Fruit fly (Drosophila melanogaster): ENCODE data around the gene Spp.

Gene Spp

dm6 chr2L:512028-512427 is 32.4 kb downstream of the Spp start (continued):
- no peak for TF ChIP-seq dm (GFP tag; optimal IDR thresholded peaks at IDR 0.05)
- peak; percentile 16 for TF ChIP-seq HHEX (GFP tag; optimal IDR thresholded peaks at IDR 0.05)
- peak; percentile 18 for TF ChIP-seq CG12299 (tag; optimal IDR thresholded peaks at IDR 0.05)
- TF ChIP-seq CG7745 (tag; optimal IDR thresholded peaks at IDR 0.05), result no peak
- 0 out of 3 replicates have a peak, but pooled peaks have one; percentile 41 for TF ChIP-seq gce (GFP tag; IDR thresholded peaks at IDR 0.05)
- TF ChIP-seq tup (GFP tag; optimal IDR thresholded peaks at IDR 0.05), result no peak
- peak; percentile 4 for TF ChIP-seq psq (GFP tag; optimal IDR thresholded peaks at IDR 0.05)
- no peak for TF ChIP-seq HmgD (GFP tag; optimal IDR thresholded peaks at IDR 0.05)
- no peak for TF ChIP-seq Gsc (GFP tag; IDR thresholded peaks at IDR 0.05)
- peak; percentile 66 for TF ChIP-seq oc (tag; optimal IDR thresholded peaks at IDR 0.05)
- TF ChIP-seq tll (GFP tag; optimal IDR thresholded peaks at IDR 0.05), result no peak
- TF ChIP-seq NfI (GFP tag; optimal IDR thresholded peaks at IDR 0.05), result peak; percentile 71
- no peak for TF ChIP-seq CG1792 (GFP tag; optimal IDR thresholded peaks at IDR 0.05)
- peak; percentile 61; the same call in 2 of the 3 replicates for TF ChIP-seq ken (GFP tag; IDR thresholded peaks at IDR 0.05)
- no peak for TF ChIP-seq kay (GFP tag; optimal IDR thresholded peaks at IDR 0.05)
- peak; percentile 36 for TF ChIP-seq CG10147 (GFP tag; optimal IDR thresholded peaks at IDR 0.05)
- TF ChIP-seq Taf1 (GFP tag; IDR thresholded peaks at IDR 0.05), result no peak
- no peak for TF ChIP-seq Vsx1 (GFP tag; optimal IDR thresholded peaks at IDR 0.05)
- no peak for TF ChIP-seq CG10267 (tag; optimal IDR thresholded peaks at IDR 0.05)
- peak in 1 of 2 experiments; percentile 81 for TF ChIP-seq bsh (GFP tag; optimal IDR thresholded peaks at IDR 0.05)
- TF ChIP-seq Deaf1 (tag; optimal IDR thresholded peaks at IDR 0.05), result no peak
- peak; percentile 31 for TF ChIP-seq CG11723 (GFP tag; optimal IDR thresholded peaks at IDR 0.05)
- TF ChIP-seq CG8359 (GFP tag; optimal IDR thresholded peaks at IDR 0.05; ENCODE audit: borderline replicate concordance), result peak; percentile 24
- peak; percentile 32 for TF ChIP-seq lab (GFP tag; optimal IDR thresholded peaks at IDR 0.05)
- TF ChIP-seq jigr1 (GFP tag; IDR thresholded peaks at IDR 0.05), result no peak
- TF ChIP-seq sug (tag; optimal IDR thresholded peaks at IDR 0.05), result no peak
- peak; percentile 68 for TF ChIP-seq Xrp1 (GFP tag; IDR thresholded peaks at IDR 0.05)
- no peak for TF ChIP-seq fu2 (GFP tag; optimal IDR thresholded peaks at IDR 0.05)
- no peak for TF ChIP-seq Poxn (GFP tag; IDR thresholded peaks at IDR 0.05)
- peak; percentile 52 for TF ChIP-seq Max (GFP tag; optimal IDR thresholded peaks at IDR 0.05)
- 0 out of 2 replicates have a peak, but pooled peaks have one; percentile 27 for TF ChIP-seq MBD-R2 (GFP tag; IDR thresholded peaks at IDR 0.05)
- TF ChIP-seq Med (GFP tag), result peak; percentile 59
- TF ChIP-seq CG7987 (GFP tag; optimal IDR thresholded peaks at IDR 0.05), result no peak
- no peak for TF ChIP-seq CkIIα-i1 (GFP tag; IDR thresholded peaks at IDR 0.05)
- no peak for TF ChIP-seq Doc3 (GFP tag; IDR thresholded peaks at IDR 0.05; ENCODE audit: partially characterized antibody)
- no peak for TF ChIP-seq Nf-YC (tag; optimal IDR thresholded peaks at IDR 0.05)
- no peak for TF ChIP-seq CG6175 (GFP tag; IDR thresholded peaks at IDR 0.05)
- TF ChIP-seq sens-2 (GFP tag; IDR thresholded peaks at IDR 0.05), result peak; percentile 66; the same call in 1 of the 2 replicates
- peak; percentile 8 for TF ChIP-seq zf30C (GFP tag; optimal IDR thresholded peaks at IDR 0.05)
- peak; percentile 52 for TF ChIP-seq CG13775 (GFP tag; optimal IDR thresholded peaks at IDR 0.05)
- no peak for TF ChIP-seq CG10274 (GFP tag; optimal IDR thresholded peaks at IDR 0.05)
- peak; percentile 26 for TF ChIP-seq Camta (GFP tag; optimal IDR thresholded peaks at IDR 0.05)
- TF ChIP-seq repo (GFP tag; optimal IDR thresholded peaks at IDR 0.05), result no peak
- no peak for TF ChIP-seq Usf (GFP tag; optimal IDR thresholded peaks at IDR 0.05)
- no peak for TF ChIP-seq Six4 (GFP tag; optimal IDR thresholded peaks at IDR 0.05)
- peak; percentile 50 for TF ChIP-seq CG17568 (GFP tag; optimal IDR thresholded peaks at IDR 0.05)
- TF ChIP-seq CG33557 (GFP tag; optimal IDR thresholded peaks at IDR 0.05), result no peak
- TF ChIP-seq Dp (GFP tag; optimal IDR thresholded peaks at IDR 0.05), result no peak
- peak; percentile 27 for TF ChIP-seq CG9817 (tag; optimal IDR thresholded peaks at IDR 0.05)
- peak; percentile 41 for TF ChIP-seq ttk (GFP tag; IDR thresholded peaks at IDR 0.05)

All from whole organism, embryonic.